Fruit fly (Drosophila melanogaster): Measurements from ENCODE around the gene CG13075.

DNA sequence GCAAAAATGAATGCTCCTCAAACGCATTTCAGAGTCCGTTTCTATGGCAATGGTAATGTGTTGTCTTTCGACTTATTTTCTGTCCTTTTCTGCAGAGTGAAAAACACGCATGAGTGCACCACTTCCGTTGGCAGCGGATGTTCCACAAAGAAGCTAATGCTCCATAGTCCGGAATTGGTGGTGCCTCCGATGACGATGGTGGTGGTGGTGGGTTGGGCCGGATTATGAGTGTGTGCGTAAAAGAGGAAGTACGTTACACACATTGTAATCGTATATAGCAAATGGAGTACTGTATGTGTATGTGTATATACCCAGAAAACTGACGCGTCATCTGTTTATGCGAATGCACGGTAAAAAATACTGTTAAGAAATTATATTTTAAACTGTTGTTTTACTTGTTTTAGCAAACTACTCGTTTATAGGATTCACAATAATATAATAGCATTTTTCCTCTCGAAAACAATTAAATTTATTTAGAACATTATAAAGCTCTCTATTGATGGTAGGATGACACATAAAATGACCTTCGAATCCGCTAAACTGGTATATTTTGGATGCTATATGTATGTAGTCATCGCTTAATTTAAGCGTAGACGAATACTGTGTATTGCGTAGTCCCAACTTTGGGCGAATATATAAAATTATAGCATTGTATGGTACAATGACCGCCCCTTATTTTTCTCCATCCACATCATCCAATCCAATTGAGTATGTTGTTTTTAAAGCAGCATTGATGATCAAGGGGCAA is 38.5 kb upstream of the CG13075 start:
- TF ChIP-seq CG8478 (optimal IDR thresholded peaks at IDR 0.05) = no peak
- no peak for TF ChIP-seq psq (optimal IDR thresholded peaks at IDR 0.05)
